Fruit fly (Drosophila melanogaster) whole organism, embryonic: ENCODE measurements around the gene Tbcd.

Experiments
- Adf1 ChIP-seq: fragments of 200-800 bp; sonication (Bioruptor generic); IDR thresholded peaks from 2 replicates; pipeline ENCODE4 v1.3.6; 2022; ENCODE audit warnings: missing biosample characterization, missing genetic modification characterization
- Bdp1 ChIP-seq: fragments of 200-800 bp; sonication (Bioruptor generic); optimal IDR thresholded peaks from 3 replicates; lab custom pipeline; 2016; ENCODE audit warnings: missing biosample characterization, missing genetic modification characterization
- C15 ChIP-seq: fragments of 200-800 bp; sonication (Bioruptor generic); IDR thresholded peaks from 3 replicates; pipeline ENCODE4 v1.3.6; 2022; ENCODE audit warnings: missing biosample characterization, missing genetic modification characterization
- CG11560 ChIP-seq: fragments of 200-800 bp; sonication (Bioruptor generic); IDR thresholded peaks from 3 replicates; pipeline ENCODE4 v1.3.6; 2022; ENCODE audit warnings: missing biosample characterization, missing genetic modification characterization
- CG14441 ChIP-seq: fragments of 200-800 bp; sonication (Bioruptor generic); IDR thresholded peaks from 2 replicates; pipeline ENCODE4 v1.3.6; 2022; ENCODE audit warnings: missing biosample characterization, missing genetic modification characterization
- CG14860 ChIP-seq: fragments of 200-800 bp; sonication (Bioruptor generic); IDR thresholded peaks from 3 replicates; pipeline ENCODE4 v1.3.6; 2022; ENCODE audit warnings: missing biosample characterization, missing genetic modification characterization; ENCODE audit not compliant: partially characterized antibody
- CG17359 ChIP-seq: fragments of 200-800 bp; sonication (Bioruptor generic); optimal IDR thresholded peaks from 3 replicates; lab custom pipeline; 2018; ENCODE audit warnings: missing biosample characterization, mild to moderate bottlenecking, missing genetic modification characterization, moderate library complexity
- CG1832 ChIP-seq: fragments of 200-800 bp; sonication (Bioruptor generic); optimal IDR thresholded peaks from 2 replicates; lab custom pipeline; 2017; ENCODE audit warnings: missing biosample characterization, mild to moderate bottlenecking, missing genetic modification characterization, inconsistent platforms
- CG18619 ChIP-seq: fragments of 200-800 bp; sonication (Bioruptor generic); optimal IDR thresholded peaks from 3 replicates; lab custom pipeline; 2017; ENCODE audit warnings: missing biosample characterization, mild to moderate bottlenecking, missing genetic modification characterization
- CG2199 ChIP-seq: fragments of 200-800 bp; sonication (Bioruptor generic); IDR thresholded peaks from 3 replicates; pipeline ENCODE4 v1.3.6; 2022; ENCODE audit warnings: missing biosample characterization, missing genetic modification characterization
- CG31224 ChIP-seq: fragments of 200-800 bp; sonication (Bioruptor generic); IDR thresholded peaks from 2 replicates; pipeline ENCODE4 v1.3.6; 2022; ENCODE audit warnings: missing biosample characterization, missing genetic modification characterization
- CG32532 ChIP-seq: fragments of 200-800 bp; sonication (Bioruptor generic); IDR thresholded peaks from 2 replicates; pipeline ENCODE4 v1.3.6; 2022; ENCODE audit warnings: missing biosample characterization, missing genetic modification characterization
- CG34376 ChIP-seq: fragments of 200-800 bp; sonication (Bioruptor generic); optimal IDR thresholded peaks from 2 replicates; lab custom pipeline; 2018; ENCODE audit warnings: missing biosample characterization, mild to moderate bottlenecking, missing genetic modification characterization
- CG34422 ChIP-seq: fragments of 200-800 bp; sonication (Bioruptor generic); IDR thresholded peaks from 3 replicates; pipeline ENCODE4 v1.3.6; 2022; ENCODE audit warnings: missing biosample characterization, missing genetic modification characterization
- CG4328 ChIP-seq: fragments of 200-800 bp; sonication (Bioruptor generic); optimal IDR thresholded peaks from 3 replicates; lab custom pipeline; 2017; ENCODE audit warnings: missing biosample characterization, missing genetic modification reagents, missing genetic modification characterization
- CG6813 ChIP-seq: fragments of 200-800 bp; sonication (Bioruptor generic); optimal IDR thresholded peaks from 2 replicates; lab custom pipeline; 2017; ENCODE audit warnings: missing biosample characterization, missing genetic modification characterization, mild to moderate bottlenecking, moderate library complexity, missing genetic modification reagents
- CG8944 ChIP-seq: fragments of 200-800 bp; sonication (Bioruptor generic); optimal IDR thresholded peaks from 3 replicates; lab custom pipeline; 2016; ENCODE audit warnings: missing biosample characterization, missing genetic modification characterization
- Camta ChIP-seq: fragments of 200-800 bp; sonication (Bioruptor generic); optimal IDR thresholded peaks from 2 replicates; lab custom pipeline; 2016; ENCODE audit warnings: missing biosample characterization, missing genetic modification characterization
- Chrac-16 ChIP-seq: fragments of 200-800 bp; sonication (Bioruptor generic); optimal IDR thresholded peaks from 3 replicates; lab custom pipeline; 2016; ENCODE audit warnings: missing biosample characterization, missing genetic modification characterization
- Doc3 ChIP-seq: fragments of 200-800 bp; sonication (Bioruptor generic); IDR thresholded peaks from 3 replicates; pipeline ENCODE4 v1.3.6; 2022; ENCODE audit warnings: missing biosample characterization, missing genetic modification characterization; ENCODE audit not compliant: partially characterized antibody
- Dref ChIP-seq: fragments of 200-800 bp; sonication (Bioruptor generic); IDR thresholded peaks from 2 replicates; pipeline ENCODE4 v1.3.6; 2022; ENCODE audit warnings: missing biosample characterization, missing genetic modification characterization
- Eip74EF ChIP-seq, 2 experiments: fragments of 200-800 bp in 1 of 2; fragments of >200 bp in 1 of 2; sonication (Bioruptor generic) in 1 of 2; optimal IDR thresholded peaks; 2 replicates each; lab custom pipeline; 2017 to 2019; ENCODE audit warnings: missing biosample characterization in 2 of 2, missing genetic modification characterization in 2 of 2, mild to moderate bottlenecking in 1 of 2, moderate library complexity in 1 of 2
- Fer2 ChIP-seq: fragments of 200-800 bp; sonication (Bioruptor generic); optimal IDR thresholded peaks from 2 replicates; lab custom pipeline; 2018; ENCODE audit warnings: missing biosample characterization, mild to moderate bottlenecking, missing genetic modification characterization, moderate library complexity
- Hmx ChIP-seq: fragments of 200-800 bp; sonication (Bioruptor generic); optimal IDR thresholded peaks from 2 replicates; lab custom pipeline; 2016; ENCODE audit warnings: missing biosample characterization, missing genetic modification characterization
- Lhr ChIP-seq: fragments of 200-800 bp; sonication (Bioruptor generic); optimal IDR thresholded peaks from 3 replicates; lab custom pipeline; 2017; ENCODE audit warnings: mild to moderate bottlenecking, missing biosample characterization, missing genetic modification reagents, missing genetic modification characterization
- MTF-1 ChIP-seq: fragments of 200-800 bp; sonication (Bioruptor generic); optimal IDR thresholded peaks from 2 replicates; lab custom pipeline; 2018; ENCODE audit warnings: missing biosample characterization, mild to moderate bottlenecking, missing genetic modification characterization, borderline replicate concordance
- Oaz ChIP-seq: fragments of 200-800 bp; sonication (Bioruptor generic); IDR thresholded peaks from 2 replicates; pipeline ENCODE4 v1.3.6; 2022; ENCODE audit warnings: missing biosample characterization, missing genetic modification characterization
- Optix ChIP-seq: fragments of 200-800 bp; sonication (Bioruptor generic); IDR thresholded peaks from 3 replicates; pipeline ENCODE4 v1.3.6; 2022; ENCODE audit warnings: missing biosample characterization, missing genetic modification characterization
- Rfx ChIP-seq: fragments of 200-800 bp; sonication (Bioruptor generic); IDR thresholded peaks from 2 replicates; pipeline ENCODE4 v1.3.6; 2022; ENCODE audit warnings: missing biosample characterization, missing genetic modification characterization
- Rx ChIP-seq: fragments of 200-800 bp; sonication (Bioruptor generic); IDR thresholded peaks from 2 replicates; pipeline ENCODE4 v1.3.6; 2022; ENCODE audit warnings: missing biosample characterization, missing genetic modification characterization
- aop ChIP-seq: fragments of 200-800 bp; sonication (Bioruptor generic); IDR thresholded peaks from 2 replicates; pipeline ENCODE4 v1.3.6; 2022; ENCODE audit warnings: missing biosample characterization, missing genetic modification characterization
- ci ChIP-seq: fragments of 200-800 bp; sonication (Bioruptor generic); IDR thresholded peaks from 3 replicates; pipeline ENCODE4 v1.3.6; 2022; ENCODE audit warnings: missing biosample characterization, missing genetic modification characterization
- dm ChIP-seq: fragments of 200-800 bp; sonication (Bioruptor generic); optimal IDR thresholded peaks from 3 replicates; lab custom pipeline; 2016; ENCODE audit warnings: missing biosample characterization, missing genetic modification characterization
- dmrt11E ChIP-seq: fragments of 200-800 bp; sonication (Bioruptor generic); optimal IDR thresholded peaks from 3 replicates; lab custom pipeline; 2018; ENCODE audit warnings: missing biosample characterization, mild to moderate bottlenecking, missing genetic modification characterization, moderate library complexity
- dmrt99B ChIP-seq: fragments of 200-800 bp; sonication (Bioruptor generic); optimal IDR thresholded peaks from 2 replicates; lab custom pipeline; 2018; ENCODE audit warnings: missing biosample characterization, mild to moderate bottlenecking, missing genetic modification characterization, moderate library complexity
- en ChIP-seq: fragments of 200-800 bp; sonication (Bioruptor generic); optimal IDR thresholded peaks from 2 replicates; lab custom pipeline; 2016; ENCODE audit warnings: missing biosample characterization, missing genetic modification characterization
- fd3F ChIP-seq: fragments of 200-800 bp; sonication (Bioruptor generic); optimal IDR thresholded peaks from 2 replicates; lab custom pipeline; 2018; ENCODE audit warnings: missing biosample characterization, mild to moderate bottlenecking, missing genetic modification characterization, moderate library complexity
- ftz-f1 ChIP-seq: fragments of 200-800 bp; sonication (Bioruptor generic); optimal IDR thresholded peaks from 2 replicates; lab custom pipeline; 2016; ENCODE audit warnings: missing biosample characterization, missing genetic modification characterization
- insv ChIP-seq, 2 experiments: fragments of 200-800 bp; sonication (Bioruptor generic); optimal IDR thresholded peaks; 3 replicates each; lab custom pipeline; 2016 to 2018; ENCODE audit warnings: missing biosample characterization in 2 of 2, missing genetic modification characterization in 2 of 2
- ken ChIP-seq: fragments of 200-800 bp; sonication (Bioruptor generic); IDR thresholded peaks from 3 replicates; pipeline ENCODE4 v1.3.6; 2022; ENCODE audit warnings: missing biosample characterization, missing genetic modification characterization
- nom ChIP-seq: fragments of 200-800 bp; sonication (Bioruptor generic); optimal IDR thresholded peaks from 2 replicates; lab custom pipeline; 2017; ENCODE audit warnings: missing biosample characterization, missing genetic modification characterization, mild to moderate bottlenecking, moderate library complexity, missing genetic modification reagents
- oc ChIP-seq: fragments of 200-800 bp; sonication (Bioruptor generic); optimal IDR thresholded peaks from 2 replicates; lab custom pipeline; 2018; ENCODE audit warnings: missing biosample characterization, mild to moderate bottlenecking, missing genetic modification characterization, moderate library complexity
- otp ChIP-seq: fragments of 200-800 bp; sonication (Bioruptor generic); IDR thresholded peaks from 3 replicates; pipeline ENCODE4, ENCODE4 v1.3.6; 2022; ENCODE audit warnings: missing biosample characterization, missing genetic modification characterization
- phol ChIP-seq: fragments of 200-800 bp; sonication (Bioruptor generic); optimal IDR thresholded peaks from 3 replicates; lab custom pipeline; 2018; ENCODE audit warnings: missing biosample characterization, mild to moderate bottlenecking, missing genetic modification characterization, moderate library complexity
- pita ChIP-seq: fragments of 200-800 bp; sonication (Bioruptor generic); optimal IDR thresholded peaks from 2 replicates; lab custom pipeline; 2017; ENCODE audit warnings: missing biosample characterization, mild to moderate bottlenecking, missing genetic modification characterization
- sens-2 ChIP-seq: fragments of 200-800 bp; sonication (Bioruptor generic); IDR thresholded peaks from 2 replicates; pipeline ENCODE4 v1.3.6; 2022; ENCODE audit warnings: missing biosample characterization, missing genetic modification characterization
- seq ChIP-seq: fragments of 200-800 bp; sonication (Bioruptor generic); IDR thresholded peaks from 2 replicates; pipeline ENCODE4 v1.3.6; 2022; ENCODE audit warnings: missing biosample characterization, missing genetic modification characterization
- sisA ChIP-seq: fragments of 200-800 bp; sonication (Bioruptor generic); IDR thresholded peaks from 2 replicates; pipeline ENCODE4 v1.3.6; 2022; ENCODE audit warnings: missing biosample characterization, missing genetic modification characterization
- vfl ChIP-seq: fragments of 200-800 bp; sonication (Bioruptor generic); optimal IDR thresholded peaks from 2 replicates; lab custom pipeline; 2016; ENCODE audit warnings: missing biosample characterization, missing genetic modification characterization

Gene Tbcd

DNA sequence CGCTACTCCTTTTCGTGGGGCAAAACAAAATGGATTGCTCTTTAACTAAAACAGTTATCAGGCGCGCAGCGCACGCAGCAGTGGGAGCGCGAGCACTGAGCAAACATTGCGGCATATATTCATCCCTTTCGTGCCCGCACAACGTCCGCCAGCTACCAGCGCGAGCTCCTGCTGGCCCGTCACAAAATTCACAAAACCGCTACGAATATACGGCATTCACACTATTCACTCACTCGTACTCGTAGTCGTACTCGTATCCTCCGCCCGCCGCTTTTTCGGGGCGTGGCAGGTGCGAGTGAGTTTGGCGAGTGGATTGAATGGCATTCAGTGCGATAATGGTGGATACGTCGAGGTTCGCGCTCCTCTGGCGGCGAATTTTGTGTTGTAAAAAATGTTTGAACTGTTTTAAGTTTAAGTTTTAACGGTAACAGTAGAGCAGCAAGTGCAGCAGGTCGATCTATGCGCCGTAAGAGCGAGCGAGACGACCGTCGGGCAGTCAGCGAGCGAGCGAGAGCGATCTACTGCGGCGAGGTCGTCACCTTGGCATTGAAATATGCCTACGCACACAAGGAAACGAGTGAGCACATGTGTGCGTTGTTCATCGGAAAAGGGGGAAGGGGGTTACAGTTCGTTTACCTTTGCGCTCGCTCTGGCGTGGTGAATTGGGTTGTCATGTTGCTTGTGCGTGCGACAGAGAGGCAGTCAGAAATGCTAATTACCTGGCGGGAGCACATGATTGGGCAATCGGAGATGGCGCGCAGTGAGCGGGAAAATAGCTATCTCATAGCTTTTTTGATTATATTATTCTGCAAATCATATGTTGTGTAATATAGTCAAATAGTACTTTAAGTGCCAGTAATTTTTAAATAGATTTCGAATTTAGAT is 49.5 kb downstream of the Tbcd start (continued):
- TF ChIP-seq Hmx (no peak), Optix (no peak), dmrt11E (tag; lab: Kevin White, UChicago) (peak; percentile 67), CG11560 (tag; lab: Robert Waterston, UW) (no peak), en (GFP tag; lab: Kevin White, UChicago) (no peak), CG14860 (GFP tag; lab: Robert Waterston, UW) (no peak), CG34376 (GFP tag; lab: Kevin White, UChicago) (peak; percentile 98), ci (no peak), pita (GFP tag; lab: Kevin White, UChicago) (no peak), CG1832 (peak; percentile 97), CG18619 (GFP tag; lab: Kevin White, UChicago) (peak; percentile 60), phol (tag; lab: Kevin White, UChicago) (peak; percentile 54), CG17359 (tag; lab: Kevin White, UChicago) (peak; percentile 44), sisA (GFP tag; lab: Robert Waterston, UW) (no peak), otp (no peak), CG34422 (GFP tag; lab: Robert Waterston, UW) (no peak), fd3F (GFP tag; lab: Kevin White, UChicago) (peak; percentile 9), CG14441 (GFP tag; lab: Robert Waterston, UW) (no peak), Bdp1 (peak; percentile 28), Rfx (no peak), Camta (no peak), MTF-1 (GFP tag; lab: Kevin White, UChicago) (peak; percentile 42), dm (GFP tag; lab: Kevin White, UChicago) (peak; percentile 78), Rx (GFP tag; lab: Robert Waterston, UW) (no peak), dmrt99B (tag; lab: Kevin White, UChicago) (peak; percentile 37), Dref (no peak), nom (peak; percentile 41), ftz-f1 (GFP tag; lab: Kevin White, UChicago) (peak; percentile 100), Chrac-16 (GFP tag; lab: Kevin White, UChicago) (peak; percentile 37), CG32532 (GFP tag; lab: Robert Waterston, UW) (no peak), Adf1 (GFP tag; lab: Robert Waterston, UW) (no peak), vfl (GFP tag; lab: Kevin White, UChicago) (peak; percentile 11), ken (GFP tag; lab: Robert Waterston, UW) (no peak), C15 (no peak), oc (no peak), CG31224 (GFP tag; lab: Robert Waterston, UW) (no peak), CG2199 (no peak), sens-2 (GFP tag; lab: Robert Waterston, UW) (no peak), Fer2 (tag; lab: Kevin White, UChicago) (peak; percentile 20), CG8944 (GFP tag; lab: Kevin White, UChicago) (no peak), aop (no peak), Doc3 (no peak), Lhr (GFP tag; lab: Kevin White, UChicago) (peak; percentile 100), CG6813 (peak; percentile 30), CG4328 (peak; percentile 74), Oaz (GFP tag; lab: Robert Waterston, UW) (no peak), seq (no peak), insv (GFP tag; optimal IDR thresholded peaks at IDR 0.05; lab: Kevin White, UChicago) (peak in 1 of 2 experiments; percentile 56), Eip74EF (GFP tag; optimal IDR thresholded peaks at IDR 0.05; lab: Kevin White, UChicago) (peak in 1 of 2 experiments; percentile 94)
